Worm (Caenorhabditis elegans) whole organism, L1 larva: Measurements from ENCODE around the gene F39F10.4.

Source experiments
- aha-1 ChIP-seq: fragments of 150-350 bp; optimal IDR thresholded peaks from 2 replicates; lab custom pipeline; 2014; ENCODE audit warnings: missing biosample characterization, missing genetic modification characterization
- ceh-63 ChIP-seq: fragments of 200-800 bp; sonication (Bioruptor generic); optimal IDR thresholded peaks from 2 replicates; lab custom pipeline; 2018; ENCODE audit warnings: mild to moderate bottlenecking, missing genetic modification characterization, missing compliant biosample characterization
- egl-27 ChIP-seq, 2 experiments: fragments of 150-350 bp in 1 of 2; sonication (generic microtip); optimal IDR thresholded peaks; 3 replicates each; lab custom pipeline; 2017 to 2018; ENCODE audit warnings: missing biosample characterization in 2 of 2, missing genetic modification characterization in 2 of 2, missing genetic modification reagents in 2 of 2
- elt-2 ChIP-seq: sonication (generic microtip); optimal IDR thresholded peaks from 2 replicates; lab custom pipeline; 2016; ENCODE audit warnings: missing genetic modification characterization, mild to moderate bottlenecking, inconsistent platforms, missing compliant biosample characterization, missing genetic modification reagents
- fkh-8 ChIP-seq: sonication (generic microtip); optimal IDR thresholded peaks from 2 replicates; lab custom pipeline; 2016; ENCODE audit warnings: mild to moderate bottlenecking, missing genetic modification characterization, missing compliant biosample characterization
- fos-1 ChIP-seq: fragments of 150-350 bp; optimal IDR thresholded peaks from 2 replicates; lab custom pipeline; 2014; ENCODE audit warnings: missing biosample characterization, missing genetic modification characterization
- snpc-4 ChIP-seq: fragments of 150-350 bp; optimal IDR thresholded peaks from 2 replicates; lab custom pipeline; 2014; ENCODE audit warnings: missing biosample characterization, missing genetic modification characterization

DNA sequence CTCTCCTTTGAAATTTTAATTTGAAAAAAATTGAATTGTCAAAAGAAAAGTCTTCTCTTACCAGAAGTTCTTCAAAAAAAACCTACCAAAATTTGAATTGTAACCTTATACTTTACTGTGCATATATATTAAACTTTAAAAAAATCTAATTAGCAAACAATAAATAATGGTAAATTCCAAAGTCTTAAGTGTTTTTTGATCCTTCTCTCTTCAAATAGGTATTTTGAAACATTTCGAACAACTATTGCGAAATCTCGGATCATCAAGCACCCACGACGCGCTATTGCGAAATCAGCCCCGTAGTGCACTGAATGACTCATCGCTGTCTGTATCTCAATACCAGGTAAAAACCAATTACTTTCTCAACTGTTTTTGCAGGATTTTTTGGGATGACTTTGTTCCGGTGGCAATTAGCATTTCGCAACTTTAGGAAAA lies 27.2 kb upstream of the F39F10.4 start:
- TF ChIP-seq snpc-4 (no peak), fos-1 (no peak), aha-1 (tag; lab: Kevin White, UChicago) (no peak), ceh-63 (peak; percentile 28), fkh-8 (peak; percentile 57), egl-27 (tag; optimal IDR thresholded peaks at IDR 0.05; lab: Kevin White, UChicago) (peak in 1 of 2 experiments; percentile 50), elt-2 (no peak)
